Worm (Caenorhabditis elegans): ENCODE data around the gene T02B11.3.

- no peak for TF ChIP-seq snpc-4 (GFP tag; optimal IDR thresholded peaks at IDR 0.05)
- peak in 1 of 4 experiments; percentile 33 for TF ChIP-seq snpc-4 (tag; optimal IDR thresholded peaks at IDR 0.05)
- TF ChIP-seq ama-1 (optimal IDR thresholded peaks at IDR 0.05), result no peak
- no peak for TF ChIP-seq ama-1 (GFP tag; optimal IDR thresholded peaks at IDR 0.05)
- TF ChIP-seq lin-40 (tag; optimal IDR thresholded peaks at IDR 0.05), result peak; percentile 45
- TF ChIP-seq D2030.7 (GFP tag; IDR thresholded peaks at IDR 0.05), result no peak
- no peak for TF ChIP-seq him-1 (tag; optimal IDR thresholded peaks at IDR 0.05)
- no peak for TF ChIP-seq ztf-6 (GFP tag; IDR thresholded peaks at IDR 0.05)
- TF ChIP-seq unc-130 (GFP tag; optimal IDR thresholded peaks at IDR 0.05), result no peak
- no peak for TF ChIP-seq T07F8.4 (tag; optimal IDR thresholded peaks at IDR 0.05)
Observed at ce11 chrV:904232-904983, 37.8 kb upstream of the T02B11.3 start, which contains the start of gene trm-2A.
